Worm (Caenorhabditis elegans): ENCODE data around the gene mpc-1.

The mpc-1 gene

DNA sequence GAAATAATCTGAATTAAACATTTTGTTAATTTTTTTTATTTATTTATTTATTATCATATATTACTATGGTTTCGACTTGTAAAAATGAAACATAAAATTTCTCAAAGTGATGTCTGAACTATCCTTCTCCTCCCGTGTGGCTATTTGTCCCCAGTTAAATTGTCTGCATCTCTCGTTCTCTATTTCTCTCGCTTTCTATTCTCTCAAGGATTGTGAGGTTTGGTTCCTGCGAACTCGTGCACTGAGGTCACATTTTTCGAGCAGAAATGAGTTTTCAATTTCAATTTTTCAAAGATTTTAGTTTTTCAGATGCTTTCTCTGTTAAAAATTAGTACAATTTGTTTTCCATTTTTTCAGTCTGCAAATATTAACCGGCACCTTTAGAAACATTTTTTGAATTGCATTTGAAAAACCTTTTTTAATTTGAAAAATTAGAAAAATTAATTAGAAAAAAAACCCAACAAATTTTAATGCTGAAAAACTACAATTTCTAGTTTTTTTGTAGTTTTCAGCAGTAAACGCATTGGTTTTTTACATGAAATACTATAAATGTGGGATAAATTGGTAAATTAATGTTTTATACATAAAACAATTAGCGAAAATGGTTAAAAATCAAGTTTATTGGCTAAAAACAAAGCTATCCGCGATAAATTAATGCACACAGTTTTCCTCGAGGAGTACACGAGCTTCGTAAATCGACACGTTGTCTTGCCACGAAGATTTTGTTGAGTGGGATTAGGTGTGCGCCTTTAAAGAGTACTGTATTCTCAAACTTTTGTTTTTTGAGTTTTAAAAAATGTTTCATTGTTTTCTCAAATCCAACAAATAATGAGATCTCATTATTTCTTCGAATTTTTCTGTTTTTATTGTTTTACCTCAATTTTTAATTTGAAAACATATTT lies 898 bp upstream of the mpc-1 start (continued):
- TF ChIP-seq F49E8.2 (tag; optimal IDR thresholded peaks at IDR 0.05; ENCODE audit: insufficient read depth) (no peak), lin-35 (GFP tag; optimal IDR thresholded peaks at IDR 0.05) (no peak), madf-6 (GFP tag; IDR thresholded peaks at IDR 0.05) (peak; percentile 48; the same call in 1 of the 2 replicates), B0019.2 (GFP tag; conservative IDR thresholded peaks at IDR 0.05) (peak; percentile 90), B0261.1 (tag; optimal IDR thresholded peaks at IDR 0.05) (no peak), egl-44 (GFP tag; IDR thresholded peaks at IDR 0.05) (no peak), ceh-40 (GFP tag; IDR thresholded peaks at IDR 0.05) (no peak), dpff-1 (tag; optimal IDR thresholded peaks at IDR 0.05) (no peak), hmg-20 (GFP tag; IDR thresholded peaks at IDR 0.05) (no peak), zfh-2 (GFP tag; conservative IDR thresholded peaks at IDR 0.05) (no peak), ekl-4 (GFP tag; IDR thresholded peaks at IDR 0.05) (no peak), madf-8 (GFP tag; conservative IDR thresholded peaks at IDR 0.05) (no peak), lag-1 (GFP tag; IDR thresholded peaks at IDR 0.05) (no peak), atf-7 (tag; optimal IDR thresholded peaks at IDR 0.05) (no peak), hlh-26 (GFP tag; conservative IDR thresholded peaks at IDR 0.05) (no peak), ztf-26 (tag; optimal IDR thresholded peaks at IDR 0.05) (no peak), T26A5.8 (tag; optimal IDR thresholded peaks at IDR 0.05) (no peak), F22D6.2 (tag; optimal IDR thresholded peaks at IDR 0.05) (no peak), gei-17 (GFP tag; optimal IDR thresholded peaks at IDR 0.05) (no peak), nhr-27 (tag; optimal IDR thresholded peaks at IDR 0.05) (no peak), ceh-58 (GFP tag; IDR thresholded peaks at IDR 0.05) (no peak), F52B5.7 (tag; optimal IDR thresholded peaks at IDR 0.05) (no peak), lin-40 (tag; optimal IDR thresholded peaks at IDR 0.05) (peak; percentile 10), Y79H2A.3 (GFP tag; conservative IDR thresholded peaks at IDR 0.05) (no peak), nfya-2 (GFP tag; IDR thresholded peaks at IDR 0.05) (no peak), ceh-100 (GFP tag; IDR thresholded peaks at IDR 0.05) (no peak), lsl-1 (GFP tag; optimal IDR thresholded peaks at IDR 0.05) (peak; percentile 72), mxl-1 (tag; optimal IDR thresholded peaks at IDR 0.05) (no peak), repo-1 (tag; optimal IDR thresholded peaks at IDR 0.05) (no peak), nhr-90 (tag; optimal IDR thresholded peaks at IDR 0.05) (no peak), chd-7 (tag; optimal IDR thresholded peaks at IDR 0.05) (no peak), unc-62 (GFP tag; optimal IDR thresholded peaks at IDR 0.05) (no peak), attf-6 (GFP tag; IDR thresholded peaks at IDR 0.05) (no peak), lsy-27 (tag; optimal IDR thresholded peaks at IDR 0.05; ENCODE audit: borderline replicate concordance, insufficient read depth) (no peak), lin-54 (GFP tag; optimal IDR thresholded peaks at IDR 0.05) (peak; percentile 23), die-1 (tag; optimal IDR thresholded peaks at IDR 0.05) (no peak), nhr-80 (tag; optimal IDR thresholded peaks at IDR 0.05) (peak; percentile 33), lin-26 (GFP tag; IDR thresholded peaks at IDR 0.05) (no peak), rcor-1 (GFP tag; IDR thresholded peaks at IDR 0.05) (no peak), bed-1 (GFP tag; IDR thresholded peaks at IDR 0.05) (no peak), F57A8.1 (GFP tag; optimal IDR thresholded peaks at IDR 0.05) (no peak), rec-8 (tag; optimal IDR thresholded peaks at IDR 0.05) (no peak), hsf-1 (GFP tag; IDR thresholded peaks at IDR 0.05) (no peak), snpc-3.4 (tag; optimal IDR thresholded peaks at IDR 0.05) (peak; percentile 55), aptf-3 (GFP tag; IDR thresholded peaks at IDR 0.05) (no peak), cebp-2 (GFP tag; IDR thresholded peaks at IDR 0.05) (no peak), F55B11.4 (tag; optimal IDR thresholded peaks at IDR 0.05; ENCODE audit: borderline replicate concordance, insufficient read depth) (no peak)

Data from whole organism, young adult.